Fruit fly (Drosophila melanogaster): ENCODE results near the gene ssp6.
A peak's percentile ranks its signal among the peaks of the same experiment; 100 is the strongest.

Gene ssp6

DNA sequence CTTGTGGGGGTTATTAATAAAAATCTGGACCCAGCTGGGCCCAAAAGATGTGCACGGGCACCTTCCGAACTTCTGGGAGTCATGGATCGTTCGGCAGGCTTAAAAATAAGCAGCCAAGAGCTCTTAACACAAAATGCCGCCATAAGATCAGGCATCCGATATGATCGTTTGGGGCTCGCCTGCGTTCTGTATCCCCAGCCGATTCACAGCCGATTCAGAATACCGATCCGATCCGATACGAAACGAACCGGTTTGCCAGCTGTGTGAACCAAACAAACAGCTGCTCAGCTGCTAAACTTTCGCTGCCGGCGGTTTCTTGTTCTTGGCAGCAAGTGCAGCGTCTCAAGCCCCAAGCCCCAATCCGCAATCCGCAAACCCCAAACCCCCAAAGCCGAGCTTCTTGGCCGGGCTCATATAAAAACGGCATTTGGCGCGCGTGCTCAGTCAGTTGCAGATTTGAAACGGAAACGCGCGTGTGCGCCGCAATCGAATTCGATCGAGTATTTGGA lies 10.6 kb upstream of the ssp6 start, which contains the start of gene CG42269:
CG42269 (plus strand) TSS at position 416 of the 509 bp plus-strand sequence.
- no peak for TF ChIP-seq Spps (tag; optimal IDR thresholded peaks at IDR 0.05)
- TF ChIP-seq bbx (GFP tag; IDR thresholded peaks at IDR 0.05; ENCODE audit: partially characterized antibody): no peak
- no peak for TF ChIP-seq lola (GFP tag; optimal IDR thresholded peaks at IDR 0.05)
- no peak for TF ChIP-seq pan (optimal IDR thresholded peaks at IDR 0.05)
- no peak for TF ChIP-seq pan (GFP tag; optimal IDR thresholded peaks at IDR 0.05 in 1 of 2, IDR thresholded peaks at IDR 0.05 in 1 of 2)
- TF ChIP-seq sc (optimal IDR thresholded peaks at IDR 0.05): no peak
- TF ChIP-seq sc (GFP tag; optimal IDR thresholded peaks at IDR 0.05): no peak
- no peak for TF ChIP-seq slbo (GFP tag; IDR thresholded peaks at IDR 0.05)
- 0 out of 4 replicates have a peak, but pooled peaks have one; percentile 38 for TF ChIP-seq chinmo (GFP tag; IDR thresholded peaks at IDR 0.05; ENCODE audit: partially characterized antibody)
- peak; percentile 56 for TF ChIP-seq Deaf1 (tag; optimal IDR thresholded peaks at IDR 0.05)
- no peak for TF ChIP-seq gfzf (GFP tag; optimal IDR thresholded peaks at IDR 0.05)
- TF ChIP-seq Elba2 (GFP tag; optimal IDR thresholded peaks at IDR 0.05): no peak
- no peak for TF ChIP-seq gsb (GFP tag; IDR thresholded peaks at IDR 0.05)

dm6 chr3L:6068178-6068577 lies 8.3 kb upstream of the ssp6 start:
- TF ChIP-seq CG30431 (GFP tag; optimal IDR thresholded peaks at IDR 0.05): no peak
- peak; percentile 57 for TF ChIP-seq CG15479 (GFP tag; optimal IDR thresholded peaks at IDR 0.05)
- TF ChIP-seq CG2889 (GFP tag; IDR thresholded peaks at IDR 0.05): no peak
- TF ChIP-seq MBD-R2 (GFP tag; IDR thresholded peaks at IDR 0.05): 0 out of 2 replicates have a peak, but pooled peaks have one; percentile 13
- TF ChIP-seq Dref (GFP tag; IDR thresholded peaks at IDR 0.05): 0 out of 2 replicates have a peak, but pooled peaks have one; percentile 1
- TF ChIP-seq sob (GFP tag; IDR thresholded peaks at IDR 0.05): no peak
- no peak for TF ChIP-seq Vsx1 (GFP tag; optimal IDR thresholded peaks at IDR 0.05)
- no peak for TF ChIP-seq Doc2 (GFP tag; IDR thresholded peaks at IDR 0.05)
- TF ChIP-seq Drgx (GFP tag; IDR thresholded peaks at IDR 0.05): peak; percentile 22; the same call in 1 of the 2 replicates
- TF ChIP-seq CG6813 (GFP tag; optimal IDR thresholded peaks at IDR 0.05): no peak
- TF ChIP-seq ken (GFP tag; IDR thresholded peaks at IDR 0.05): no peak
- no peak for TF ChIP-seq ind (GFP tag; optimal IDR thresholded peaks at IDR 0.05)
- TF ChIP-seq CG11398 (GFP tag; optimal IDR thresholded peaks at IDR 0.05): no peak
- TF ChIP-seq CG4424 (GFP tag; optimal IDR thresholded peaks at IDR 0.05): no peak
- TF ChIP-seq fd64A (GFP tag; optimal IDR thresholded peaks at IDR 0.05): no peak
- TF ChIP-seq CG30020 (tag; optimal IDR thresholded peaks at IDR 0.05): no peak
- no peak for TF ChIP-seq Aef1 (GFP tag; IDR thresholded peaks at IDR 0.05)
- no peak for TF ChIP-seq Kr (GFP tag; optimal IDR thresholded peaks at IDR 0.05)
- TF ChIP-seq en (GFP tag; optimal IDR thresholded peaks at IDR 0.05): no peak
- 0 out of 3 replicates have a peak, but pooled peaks have one; percentile 36 for TF ChIP-seq CG6791 (GFP tag; IDR thresholded peaks at IDR 0.05; ENCODE audit: partially characterized antibody)
- TF ChIP-seq CG34224 (GFP tag; IDR thresholded peaks at IDR 0.05; ENCODE audit: partially characterized antibody): no peak
- TF ChIP-seq CG2199 (GFP tag; IDR thresholded peaks at IDR 0.05): no peak
- no peak for TF ChIP-seq pan (optimal IDR thresholded peaks at IDR 0.05)
- TF ChIP-seq pan (GFP tag; optimal IDR thresholded peaks at IDR 0.05 in 1 of 2, IDR thresholded peaks at IDR 0.05 in 1 of 2): no peak
- no peak for TF ChIP-seq bab2 (GFP tag; optimal IDR thresholded peaks at IDR 0.05)
- peak; percentile 20 for TF ChIP-seq Hr39 (optimal IDR thresholded peaks at IDR 0.05)
- TF ChIP-seq CG17186 (GFP tag; optimal IDR thresholded peaks at IDR 0.05): no peak
- no peak for TF ChIP-seq prd (optimal IDR thresholded peaks at IDR 0.05)
- TF ChIP-seq prd (GFP tag; IDR thresholded peaks at IDR 0.05): 0 out of 3 replicates have a peak, but pooled peaks have one; percentile 18
- TF ChIP-seq ara (GFP tag; IDR thresholded peaks at IDR 0.05): no peak
- TF ChIP-seq CG1647 (GFP tag; optimal IDR thresholded peaks at IDR 0.05): no peak
- peak; percentile 95 for TF ChIP-seq zen (tag; optimal IDR thresholded peaks at IDR 0.05)
- no peak for TF ChIP-seq sens-2 (GFP tag; IDR thresholded peaks at IDR 0.05)

Measured in whole organism, embryonic.